Fruit fly (Drosophila melanogaster): ENCODE measurements around the gene CG18823.

DNA sequence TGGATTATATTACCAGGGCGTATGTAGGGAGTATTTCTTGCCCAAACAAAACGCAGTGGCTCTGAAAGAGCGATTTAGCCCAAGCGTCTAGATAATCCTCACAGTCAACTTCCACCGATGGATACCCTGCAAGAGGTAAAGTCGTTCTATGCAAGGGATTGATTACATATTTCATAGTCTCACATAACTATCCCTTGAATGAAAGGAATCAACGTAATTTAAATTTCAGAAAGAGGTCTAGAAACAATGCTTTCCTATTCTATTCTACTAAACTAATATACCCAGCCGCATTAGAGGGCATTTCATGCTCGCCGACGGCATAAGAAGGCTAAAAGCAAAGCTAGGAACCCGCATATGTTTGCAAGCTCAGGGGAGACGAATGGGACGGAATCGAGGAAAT, 23.5 kb upstream of the CG18823 start:
- TF ChIP-seq kay (GFP tag; ENCODE audit: borderline replicate concordance) (no peak), CG14711 (tag; optimal IDR thresholded peaks at IDR 0.05) (no peak), CG12768 (GFP tag; optimal IDR thresholded peaks at IDR 0.05) (no peak), CG7101 (tag; optimal IDR thresholded peaks at IDR 0.05) (no peak), ovo (GFP tag; optimal IDR thresholded peaks at IDR 0.05) (no peak), Hr96 (GFP tag; optimal IDR thresholded peaks at IDR 0.05) (no peak), cnc (optimal IDR thresholded peaks at IDR 0.05) (no peak), bab1 (GFP tag; optimal IDR thresholded peaks at IDR 0.05) (no peak), Crg-1 (GFP tag; optimal IDR thresholded peaks at IDR 0.05) (no peak)
